Fruit fly (Drosophila melanogaster): Measurements from ENCODE around the gene CG33342.

Gene CG33342

DNA sequence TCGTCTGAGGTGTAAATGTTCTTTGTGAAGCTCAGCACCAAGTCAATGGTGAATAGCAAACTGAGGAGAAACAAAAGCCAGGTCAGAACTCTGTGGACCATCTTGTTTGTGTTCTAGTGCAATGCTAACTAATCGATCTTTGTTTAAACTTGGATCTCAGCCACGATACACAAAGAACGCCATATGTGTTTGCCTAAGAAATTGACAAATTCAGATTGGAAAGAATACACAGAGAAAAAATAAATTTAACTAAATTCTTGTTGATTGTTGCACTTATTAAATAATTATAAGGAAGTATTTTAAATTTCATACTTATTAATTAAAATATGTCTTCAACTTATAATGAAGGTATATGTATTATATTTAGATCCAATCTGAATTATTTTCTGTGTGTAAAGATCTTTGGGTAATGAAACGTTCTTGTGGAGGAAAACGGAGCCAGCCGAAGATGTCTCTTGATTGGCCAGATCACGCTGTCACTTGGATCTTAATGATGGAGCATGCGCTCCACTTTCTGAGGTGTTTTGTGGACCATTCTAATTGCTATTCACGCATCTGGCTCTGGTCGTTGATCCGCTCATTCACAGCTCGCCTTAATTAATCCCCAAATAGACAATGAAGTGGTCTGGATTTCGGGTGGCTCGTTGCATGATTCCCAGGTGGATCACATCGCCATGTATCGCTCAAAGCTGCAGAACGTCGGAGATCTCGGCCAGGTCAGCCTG lies 11.6 kb upstream of the CG33342 start, which contains the start of the genes CG17784 and CG13613:
CG17784 (minus strand) TSS at position 101 of the 725 bp plus-strand sequence.
CG13613 (plus strand) TSS at position 675 of the 725 bp plus-strand sequence.
- TF ChIP-seq foxo (GFP tag; optimal IDR thresholded peaks at IDR 0.05): no peak
- TF ChIP-seq Vsx2 (GFP tag; optimal IDR thresholded peaks at IDR 0.05; ENCODE audit: partially characterized antibody): no peak
- no peak for TF ChIP-seq Hr78 (GFP tag; optimal IDR thresholded peaks at IDR 0.05)
- TF ChIP-seq brk (GFP tag; optimal IDR thresholded peaks at IDR 0.05): no peak
- no peak for TF ChIP-seq dl (GFP tag; optimal IDR thresholded peaks at IDR 0.05; ENCODE audit: insufficient read depth in 1 of 2, partially characterized antibody in 2 of 2)
- TF ChIP-seq woc (GFP tag; optimal IDR thresholded peaks at IDR 0.05): no peak
- no peak for TF ChIP-seq jim (GFP tag; optimal IDR thresholded peaks at IDR 0.05)
- no peak for TF ChIP-seq Abd-B (GFP tag; optimal IDR thresholded peaks at IDR 0.05)
- no peak for TF ChIP-seq br (GFP tag; optimal IDR thresholded peaks at IDR 0.05)
- TF ChIP-seq OdsH (GFP tag; optimal IDR thresholded peaks at IDR 0.05): no peak
- no peak for TF ChIP-seq pan (optimal IDR thresholded peaks at IDR 0.05)
- TF ChIP-seq h (GFP tag; optimal IDR thresholded peaks at IDR 0.05): no peak
- TF ChIP-seq HLH106 (tag; optimal IDR thresholded peaks at IDR 0.05): no peak
- no peak for TF ChIP-seq usp (GFP tag; optimal IDR thresholded peaks at IDR 0.05)
- no peak for TF ChIP-seq psq (GFP tag; optimal IDR thresholded peaks at IDR 0.05)
- TF ChIP-seq Rel (GFP tag; optimal IDR thresholded peaks at IDR 0.05): no peak
- no peak for TF ChIP-seq Rel (tag; optimal IDR thresholded peaks at IDR 0.05)
- TF ChIP-seq dmrt93B (GFP tag; optimal IDR thresholded peaks at IDR 0.05): no peak
- no peak for TF ChIP-seq lola (GFP tag; optimal IDR thresholded peaks at IDR 0.05)

DNA sequence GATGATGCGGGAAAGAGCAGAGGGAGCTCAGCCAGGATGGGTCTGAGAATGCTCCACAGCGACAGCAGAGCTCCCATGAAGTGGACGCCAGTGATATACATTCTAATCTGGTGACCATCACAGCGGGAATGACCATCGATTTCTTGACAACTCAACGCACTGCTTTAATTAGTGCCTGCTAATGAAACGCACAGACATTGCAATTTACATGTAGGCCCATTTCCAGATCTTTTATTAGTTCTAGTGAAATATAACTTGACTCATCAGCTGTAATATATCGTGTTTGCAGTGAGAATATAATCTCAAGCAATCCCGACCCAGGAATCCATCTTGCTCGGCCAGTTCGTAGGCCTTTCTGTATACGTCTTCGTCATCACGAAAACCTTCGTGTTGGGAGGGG lies 9.5 kb upstream of the CG33342 start, which contains the start of gene CG42811:
CG42811 (minus strand) TSS at position 101 of the 400 bp plus-strand sequence.
- TF ChIP-seq Dif (GFP tag; optimal IDR thresholded peaks at IDR 0.05; ENCODE audit: partially characterized antibody): no peak
- TF ChIP-seq Sp1 (GFP tag; optimal IDR thresholded peaks at IDR 0.05): no peak
- no peak for TF ChIP-seq Hnf4 (GFP tag; optimal IDR thresholded peaks at IDR 0.05)
- TF ChIP-seq dmrt93B (GFP tag; optimal IDR thresholded peaks at IDR 0.05): no peak
- no peak for TF ChIP-seq Mio (GFP tag; optimal IDR thresholded peaks at IDR 0.05)
- no peak for TF ChIP-seq GATAd (GFP tag; optimal IDR thresholded peaks at IDR 0.05)

DNA sequence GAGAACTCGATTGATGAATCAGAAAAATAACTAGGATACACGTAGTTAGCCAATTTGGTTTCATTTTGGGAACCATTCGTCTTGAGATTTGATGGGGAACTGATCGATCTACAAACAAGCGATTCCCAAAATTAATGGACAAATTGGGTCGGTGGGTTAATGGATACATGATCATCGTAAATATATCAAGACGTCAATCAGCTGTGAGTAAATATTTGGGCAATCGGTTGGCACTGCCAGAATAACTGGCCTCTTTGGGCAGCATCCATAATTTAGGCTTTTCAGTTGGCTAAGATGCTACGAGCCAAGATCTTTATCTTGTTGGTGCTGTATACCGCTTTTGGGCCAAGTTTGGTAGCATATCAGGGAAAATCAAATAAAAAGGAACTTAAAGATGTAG lies 8.6 kb upstream of the CG33342 start, which contains the start of the genes CG42812 and CG33341:
CG42812 (minus strand) TSS at position 101 of the 400 bp plus-strand sequence.
CG33341 (plus strand) TSS at position 295 of the 400 bp plus-strand sequence.
- TF ChIP-seq OdsH (GFP tag; optimal IDR thresholded peaks at IDR 0.05) (no peak), Myc (optimal IDR thresholded peaks at IDR 0.05) (no peak), rgr (GFP tag; optimal IDR thresholded peaks at IDR 0.05) (no peak), fru (GFP tag; optimal IDR thresholded peaks at IDR 0.05) (no peak), pan (optimal IDR thresholded peaks at IDR 0.05) (no peak), Vsx2 (GFP tag; optimal IDR thresholded peaks at IDR 0.05; ENCODE audit: partially characterized antibody) (no peak), Dif (GFP tag; optimal IDR thresholded peaks at IDR 0.05; ENCODE audit: partially characterized antibody) (no peak), br (GFP tag; optimal IDR thresholded peaks at IDR 0.05) (no peak), Abd-B (GFP tag; optimal IDR thresholded peaks at IDR 0.05) (no peak), usp (GFP tag; optimal IDR thresholded peaks at IDR 0.05) (no peak), CG9705 (GFP tag; optimal IDR thresholded peaks at IDR 0.05) (no peak), CrebA (GFP tag; optimal IDR thresholded peaks at IDR 0.05; ENCODE audit: borderline replicate concordance) (no peak), lola (GFP tag; optimal IDR thresholded peaks at IDR 0.05) (no peak), sage (GFP tag; optimal IDR thresholded peaks at IDR 0.05) (no peak)

DNA sequence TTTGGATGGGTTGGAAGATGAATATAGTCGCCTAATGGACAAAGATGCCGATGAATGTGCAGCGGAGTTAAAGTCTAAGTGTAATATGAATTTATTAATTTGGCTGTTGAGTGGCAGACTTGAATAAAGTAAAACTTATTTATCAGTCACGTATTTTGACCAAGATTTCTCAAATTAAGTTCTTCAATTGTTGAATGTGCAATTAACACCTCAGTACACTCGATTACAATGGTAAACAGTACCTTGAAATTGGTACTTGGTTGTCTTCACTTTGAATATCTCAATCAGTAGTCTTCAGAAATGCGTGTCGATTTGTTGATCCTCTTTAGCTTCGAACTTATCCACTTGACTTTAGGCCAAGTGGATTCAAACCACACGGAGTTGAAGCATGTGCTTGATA lies 7.4 kb upstream of the CG33342 start, which contains the start of gene CG13614:
CG13614 (plus strand) TSS at position 301 of the 400 bp plus-strand sequence.
- TF ChIP-seq dl (GFP tag; optimal IDR thresholded peaks at IDR 0.05; ENCODE audit: insufficient read depth in 1 of 2, partially characterized antibody in 2 of 2) (no peak), Sp1 (GFP tag; optimal IDR thresholded peaks at IDR 0.05) (no peak), pan (optimal IDR thresholded peaks at IDR 0.05) (no peak), brk (GFP tag; optimal IDR thresholded peaks at IDR 0.05) (no peak), Hr83 (GFP tag; optimal IDR thresholded peaks at IDR 0.05; ENCODE audit: poor library complexity, severe bottlenecking) (no peak), lola (GFP tag; optimal IDR thresholded peaks at IDR 0.05) (no peak), CG32264 (GFP tag; optimal IDR thresholded peaks at IDR 0.05) (no peak)

Data from whole organism, wandering third instar larva.